Worm (Caenorhabditis elegans) whole organism, late embryonic: ENCODE data around the gene K08E5.6.

Experiments
- K09A11.1 ChIP-seq: sonication (generic microtip); optimal IDR thresholded peaks from 2 replicates; lab custom pipeline; 2017; ENCODE audit warnings: antibody characterized with exemption, mild to moderate bottlenecking, missing genetic modification characterization, missing compliant biosample characterization; ENCODE audit not compliant: insufficient read depth
- ahr-1 ChIP-seq: sonication (generic microtip); optimal IDR thresholded peaks from 2 replicates; lab custom pipeline; 2016; ENCODE audit warnings: missing genetic modification characterization, missing compliant biosample characterization
- ceh-14 ChIP-seq: sonication (generic microtip); optimal IDR thresholded peaks from 2 replicates; lab custom pipeline; 2016; ENCODE audit warnings: missing genotype, missing genetic modification characterization, missing compliant biosample characterization
- ceh-18 ChIP-seq: sonication (generic microtip); optimal IDR thresholded peaks from 2 replicates; lab custom pipeline; 2016; ENCODE audit warnings: missing genetic modification characterization, missing compliant biosample characterization
- ceh-30 ChIP-seq: fragments of 150-350 bp; optimal IDR thresholded peaks from 2 replicates; lab custom pipeline; 2014; ENCODE audit warnings: missing biosample characterization, missing genetic modification characterization
- ceh-31 ChIP-seq: sonication (generic microtip); optimal IDR thresholded peaks from 2 replicates; lab custom pipeline; 2016; ENCODE audit warnings: missing genetic modification characterization, missing compliant biosample characterization
- ceh-45 ChIP-seq: fragments of 200-800 bp; sonication (Bioruptor generic); IDR thresholded peaks from 2 replicates; pipeline ENCODE4 v1.3.6; 2022; ENCODE audit warnings: missing genetic modification reagents, missing genetic modification characterization, missing compliant biosample characterization
- ceh-48 ChIP-seq: sonication (generic microtip); optimal IDR thresholded peaks from 2 replicates; lab custom pipeline; 2016; ENCODE audit warnings: missing genetic modification characterization, inconsistent platforms, missing compliant biosample characterization
- ceh-6 ChIP-seq: fragments of 200-800 bp; sonication (Bioruptor generic); optimal IDR thresholded peaks from 2 replicates; lab custom pipeline; 2018; ENCODE audit warnings: mild to moderate bottlenecking, missing genetic modification characterization, missing compliant biosample characterization
- ceh-9 ChIP-seq: sonication (generic microtip); optimal IDR thresholded peaks from 2 replicates; lab custom pipeline; 2016; ENCODE audit warnings: mild to moderate bottlenecking, missing genetic modification characterization, inconsistent platforms, missing compliant biosample characterization
- elt-2 ChIP-seq: sonication (generic microtip); optimal IDR thresholded peaks from 2 replicates; lab custom pipeline; 2016; ENCODE audit warnings: missing genetic modification reagents, missing genetic modification characterization, missing compliant biosample characterization
- ets-4 ChIP-seq: sonication (generic microtip); optimal IDR thresholded peaks from 2 replicates; lab custom pipeline; 2016; ENCODE audit warnings: missing genetic modification characterization, missing compliant biosample characterization
- fax-1 ChIP-seq: sonication (generic microtip); optimal IDR thresholded peaks from 2 replicates; lab custom pipeline; 2016; ENCODE audit warnings: missing genotype, missing genetic modification characterization, missing compliant biosample characterization
- fkh-10 ChIP-seq: fragments of 150-350 bp; optimal IDR thresholded peaks from 2 replicates; lab custom pipeline; 2014; ENCODE audit warnings: missing biosample characterization, missing genetic modification reagents, missing genetic modification characterization
- fkh-6 ChIP-seq: sonication (generic microtip); optimal IDR thresholded peaks from 2 replicates; lab custom pipeline; 2016; ENCODE audit warnings: missing genetic modification characterization, missing compliant biosample characterization
- gmeb-2 ChIP-seq: sonication (generic microtip); optimal IDR thresholded peaks from 2 replicates; lab custom pipeline; 2016; ENCODE audit warnings: missing genetic modification characterization, inconsistent platforms, missing compliant biosample characterization
- hlh-13 ChIP-seq: fragments of 200-800 bp; sonication (Bioruptor generic); optimal IDR thresholded peaks from 2 replicates; lab custom pipeline; 2018; ENCODE audit warnings: mild to moderate bottlenecking, missing genetic modification characterization, missing compliant biosample characterization
- lim-6 ChIP-seq: sonication (generic microtip); optimal IDR thresholded peaks from 2 replicates; lab custom pipeline; 2016; ENCODE audit warnings: missing genetic modification characterization, missing compliant biosample characterization
- lin-11 ChIP-seq: fragments of 200-800 bp; sonication (Bioruptor generic); optimal IDR thresholded peaks from 2 replicates; lab custom pipeline; 2018; ENCODE audit warnings: mild to moderate bottlenecking, missing genetic modification characterization, missing compliant biosample characterization
- mec-3 ChIP-seq: sonication (generic microtip); optimal IDR thresholded peaks from 2 replicates; lab custom pipeline; 2016; ENCODE audit warnings: borderline replicate concordance, missing genetic modification characterization, missing compliant biosample characterization
- nfya-1 ChIP-seq: sonication (generic microtip); optimal IDR thresholded peaks from 2 replicates; lab custom pipeline; 2017; ENCODE audit warnings: missing genetic modification characterization, mild to moderate bottlenecking, missing compliant biosample characterization, antibody characterized with exemption, moderate library complexity
- nhr-232 ChIP-seq: sonication (generic microtip); optimal IDR thresholded peaks from 2 replicates; lab custom pipeline; 2016; ENCODE audit warnings: missing genetic modification characterization, missing compliant biosample characterization
- npax-4 ChIP-seq: sonication (generic microtip); optimal IDR thresholded peaks from 2 replicates; lab custom pipeline; 2016; ENCODE audit warnings: missing genetic modification characterization, missing compliant biosample characterization
- pag-3 ChIP-seq: sonication (generic microtip); optimal IDR thresholded peaks from 2 replicates; lab custom pipeline; 2016; ENCODE audit warnings: missing compliant biosample characterization, missing genetic modification characterization, borderline replicate concordance
- pat-9 ChIP-seq: fragments of 200-800 bp; sonication (Bioruptor generic); optimal IDR thresholded peaks from 2 replicates; lab custom pipeline; 2018; ENCODE audit warnings: mild to moderate bottlenecking, missing genetic modification characterization, moderate library complexity, missing compliant biosample characterization
- pax-1 ChIP-seq: fragments of 150-350 bp; optimal IDR thresholded peaks from 2 replicates; lab custom pipeline; 2014; ENCODE audit warnings: missing biosample characterization, missing genetic modification characterization
- pha-2 ChIP-seq: sonication (generic microtip); optimal IDR thresholded peaks from 2 replicates; lab custom pipeline; 2017; ENCODE audit warnings: mild to moderate bottlenecking, missing genetic modification characterization, missing compliant biosample characterization
- pha-4 ChIP-seq: fragments of 150-350 bp; optimal IDR thresholded peaks from 2 replicates; lab custom pipeline; 2018; ENCODE audit warnings: missing biosample characterization, missing genetic modification reagents, missing genetic modification characterization
- pqm-1 ChIP-seq: sonication (generic microtip); optimal IDR thresholded peaks from 2 replicates; lab custom pipeline; 2016; ENCODE audit warnings: missing genetic modification characterization, missing compliant biosample characterization
- ref-2 ChIP-seq: sonication (generic microtip); optimal IDR thresholded peaks from 2 replicates; lab custom pipeline; 2016; ENCODE audit warnings: missing genetic modification characterization, missing compliant biosample characterization
- rnt-1 ChIP-seq: sonication (generic microtip); optimal IDR thresholded peaks from 2 replicates; lab custom pipeline; 2016; ENCODE audit warnings: missing genetic modification characterization, missing compliant biosample characterization
- sdc-2 ChIP-seq: sonication (generic microtip); optimal IDR thresholded peaks from 2 replicates; lab custom pipeline; 2016; ENCODE audit warnings: missing genotype, missing genetic modification characterization, missing compliant biosample characterization
- tbx-2 ChIP-seq: sonication (generic microtip); optimal IDR thresholded peaks from 2 replicates; lab custom pipeline; 2016; ENCODE audit warnings: missing genetic modification characterization, missing compliant biosample characterization
- ttx-3 ChIP-seq: sonication (generic microtip); optimal IDR thresholded peaks from 2 replicates; lab custom pipeline; 2016; ENCODE audit warnings: missing genetic modification reagents, missing genetic modification characterization, missing compliant biosample characterization
- unc-42 ChIP-seq: sonication (generic microtip); optimal IDR thresholded peaks from 2 replicates; lab custom pipeline; 2016; ENCODE audit warnings: missing genotype, missing genetic modification characterization, missing compliant biosample characterization
- unc-86 ChIP-seq: sonication (generic microtip); optimal IDR thresholded peaks from 2 replicates; lab custom pipeline; 2016; ENCODE audit warnings: missing genetic modification characterization, missing compliant biosample characterization
- ztf-16 ChIP-seq: sonication (generic microtip); optimal IDR thresholded peaks from 2 replicates; lab custom pipeline; 2017; ENCODE audit warnings: missing genetic modification characterization, missing compliant biosample characterization

K08E5.6 gene

ce11 chrIII:10151719-10152118 lies 10.9 kb downstream of the K08E5.6 start:
- TF ChIP-seq ttx-3: no peak
- TF ChIP-seq hlh-13 (GFP tag; lab: Kevin White, UChicago): no peak
- TF ChIP-seq ztf-16 (tag; lab: Kevin White, UChicago): no peak
- TF ChIP-seq K09A11.1 (tag; lab: Kevin White, UChicago): no peak
- no peak for TF ChIP-seq ceh-14 (tag; lab: Kevin White, UChicago)
- no peak for TF ChIP-seq ceh-31 (tag; lab: Kevin White, UChicago)
- TF ChIP-seq lin-11 (tag; lab: Kevin White, UChicago): no peak
- TF ChIP-seq nhr-232 (tag; lab: Kevin White, UChicago): no peak
- no peak for TF ChIP-seq mec-3 (tag; lab: Kevin White, UChicago)
- no peak for TF ChIP-seq pha-2 (tag; lab: Kevin White, UChicago)
- no peak for TF ChIP-seq pat-9 (tag; lab: Kevin White, UChicago)
- TF ChIP-seq nfya-1 (tag; lab: Kevin White, UChicago): no peak
- no peak for TF ChIP-seq sdc-2 (tag; lab: Kevin White, UChicago)
- TF ChIP-seq unc-42 (tag; lab: Kevin White, UChicago): no peak
- no peak for TF ChIP-seq pax-1 (tag; lab: Kevin White, UChicago)
- TF ChIP-seq pag-3: no peak
- no peak for TF ChIP-seq ceh-9 (tag; lab: Kevin White, UChicago)

- TF ChIP-seq rnt-1 (tag; lab: Kevin White, UChicago) (no peak), elt-2 (tag; lab: Kevin White, UChicago) (no peak), tbx-2 (tag; lab: Kevin White, UChicago) (no peak), fkh-6 (tag; lab: Kevin White, UChicago) (no peak)
Measured at ce11 chrIII:10152495-10152894, 11.7 kb downstream of the K08E5.6 start, which contains the start of gene nac-3. Gene nac-3, plus strand, starts transcription at chrIII:10152795.

ce11 chrIII:10153003-10153402 lies 12.2 kb downstream of the K08E5.6 start:
- peak; percentile 89 for TF ChIP-seq unc-42 (tag; lab: Kevin White, UChicago)
- TF ChIP-seq ceh-45 (GFP tag; lab: Robert Waterston, UW): no peak
- TF ChIP-seq fax-1 (tag; lab: Kevin White, UChicago): no peak
- no peak for TF ChIP-seq ets-4 (tag; lab: Kevin White, UChicago)
- TF ChIP-seq ceh-30 (tag; lab: Kevin White, UChicago): no peak
- TF ChIP-seq fkh-10 (GFP tag; lab: Kevin White, UChicago): no peak
- peak; percentile 18 for TF ChIP-seq ceh-18 (tag; lab: Kevin White, UChicago)
- TF ChIP-seq npax-4 (tag; lab: Kevin White, UChicago): no peak
- TF ChIP-seq unc-86 (tag; lab: Kevin White, UChicago): no peak
- no peak for TF ChIP-seq ahr-1 (tag; lab: Kevin White, UChicago)
- TF ChIP-seq ttx-3: no peak
- no peak for TF ChIP-seq pha-2 (tag; lab: Kevin White, UChicago)
- no peak for TF ChIP-seq ref-2 (tag; lab: Kevin White, UChicago)
- peak; percentile 62 for TF ChIP-seq ceh-31 (tag; lab: Kevin White, UChicago)
- no peak for TF ChIP-seq mec-3 (tag; lab: Kevin White, UChicago)

ce11 chrIII:10154993-10155392 lies 14.2 kb downstream of the K08E5.6 start:
- TF ChIP-seq unc-86 (tag; lab: Kevin White, UChicago) (no peak), fkh-6 (tag; lab: Kevin White, UChicago) (no peak), ceh-48 (tag; lab: Kevin White, UChicago) (no peak), pat-9 (tag; lab: Kevin White, UChicago) (no peak), ceh-6 (no peak), sdc-2 (tag; lab: Kevin White, UChicago) (no peak), pha-4 (no peak), lim-6 (no peak), gmeb-2 (no peak), nhr-232 (tag; lab: Kevin White, UChicago) (no peak), pqm-1 (tag; lab: Kevin White, UChicago) (no peak), lin-11 (tag; lab: Kevin White, UChicago) (no peak), ahr-1 (tag; lab: Kevin White, UChicago) (no peak)
